Worm (Caenorhabditis elegans) whole organism, dauer: Measurements from ENCODE around the gene Y57A10C.1.
"Not testable (repeated sequence)": the region's sequence is repeated elsewhere in the genome, so short reads cannot be mapped to it uniquely, and the experiment has no call there.

Experiments used
- unc-62 ChIP-seq: sonication (generic microtip); optimal IDR thresholded peaks from 2 replicates; lab custom pipeline; 2017; ENCODE audit warnings: missing biosample characterization, missing genetic modification reagents, missing genetic modification characterization

The Y57A10C.1 gene

ce11 chrII:12412417-12412816 is at the start of gene Y57A10C.1:
Y57A10C.1 (minus strand) TSS chrII:12412517.
- TF ChIP-seq unc-62, result no peak

- TF ChIP-seq unc-62, result no peak
Observed at ce11 chrII:12460602-12461453, 48.5 kb upstream of the Y57A10C.1 start, which contains the start of gene tag-280. tag-280 (plus strand) TSS chrII:12460652.

- no peak for TF ChIP-seq unc-62
Observed at ce11 chrII:12459422-12459821, 47.1 kb upstream of the Y57A10C.1 start, which contains the start of gene tag-281. tag-281 (plus strand) TSS chrII:12459761.

DNA sequence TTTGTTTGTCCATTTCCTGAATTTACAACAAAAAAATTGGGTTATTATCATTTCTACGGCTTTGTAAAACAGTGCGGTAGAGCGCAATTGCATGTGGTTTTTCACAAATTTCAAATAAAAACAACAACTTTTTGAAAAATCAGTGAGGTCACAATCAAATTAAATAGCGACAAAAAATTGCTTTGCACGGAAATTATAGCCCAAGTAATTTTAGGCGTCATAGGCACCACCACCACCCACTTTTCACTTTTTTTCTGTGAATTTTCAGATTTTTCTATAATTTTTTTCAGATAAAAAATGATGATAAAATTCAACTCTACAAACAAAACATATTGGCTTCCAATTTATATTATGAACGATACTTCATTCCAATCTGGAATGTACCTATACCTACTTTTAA is 45.0 kb upstream of the Y57A10C.1 start, which contains the start of gene sre-38:
Gene sre-38, plus strand, starts transcription at position 301 of the 400 bp plus-strand sequence.
- no peak for TF ChIP-seq unc-62

ce11 chrII:12456633-12457032 is 44.3 kb upstream of the Y57A10C.1 start, which contains the start of gene sre-32:
sre-32 (minus strand) TSS chrII:12456733.
- no peak for TF ChIP-seq unc-62

DNA sequence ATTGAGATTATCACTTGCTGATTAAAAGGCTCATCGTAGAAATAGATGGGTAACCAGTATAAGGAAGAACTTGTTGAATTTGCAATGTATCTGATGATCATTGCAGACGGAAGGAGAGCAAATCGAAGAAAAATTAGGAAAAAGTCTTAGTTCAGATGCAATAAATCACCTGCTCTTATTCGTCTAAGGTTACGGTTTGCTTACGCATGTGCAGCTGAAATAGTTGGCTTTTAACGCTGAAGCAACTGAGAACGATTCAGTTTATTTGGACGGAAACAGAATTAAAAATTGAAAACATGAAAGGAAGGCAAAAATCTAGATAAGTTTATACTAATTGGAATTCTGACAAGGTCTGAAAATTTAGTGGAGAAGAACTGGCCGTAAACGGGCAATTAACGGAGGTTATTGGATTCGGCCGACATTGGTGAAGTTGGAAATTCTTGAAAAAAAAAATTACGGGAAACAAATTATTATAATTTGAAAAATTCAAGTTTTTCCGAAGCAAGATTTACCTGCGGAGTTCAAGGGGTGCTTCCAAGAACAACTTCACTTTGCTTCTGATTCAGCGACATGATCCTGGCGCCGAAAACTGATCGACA is 40.5 kb upstream of the Y57A10C.1 start, which contains the start of the genes sre-35 and sre-33:
Gene sre-35, minus strand, starts transcription at position 101 of the 599 bp plus-strand sequence.
Gene sre-33, plus strand, starts transcription at position 549 of the 599 bp plus-strand sequence.
- no peak for TF ChIP-seq unc-62

DNA sequence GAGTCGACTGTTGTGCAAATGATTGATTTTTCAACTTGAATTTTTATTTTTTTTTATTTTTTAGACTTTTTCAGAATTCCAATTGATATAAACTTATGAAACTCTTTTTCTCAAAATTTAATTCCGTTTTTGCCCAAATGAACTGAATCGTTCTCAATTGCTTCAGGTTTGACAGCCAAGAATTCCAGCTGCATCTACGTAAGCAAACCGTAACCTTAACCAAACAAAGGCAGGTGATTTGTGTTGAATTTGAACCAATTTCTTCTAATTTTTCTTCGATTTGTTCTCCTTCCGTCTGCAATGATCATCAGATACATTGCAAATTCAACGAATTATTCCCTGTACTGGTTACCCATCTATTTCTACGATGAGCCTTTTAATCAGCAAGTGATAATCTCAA is 37.5 kb upstream of the Y57A10C.1 start, which contains the start of gene sre-34:
Gene sre-34, plus strand, starts transcription at position 301 of the 400 bp plus-strand sequence.
- no peak for TF ChIP-seq unc-62

- TF ChIP-seq unc-62, result no peak
Observed at ce11 chrII:12448241-12448640, 35.9 kb upstream of the Y57A10C.1 start, which contains the start of gene srh-27. srh-27 (plus strand) TSS chrII:12448541.

DNA sequence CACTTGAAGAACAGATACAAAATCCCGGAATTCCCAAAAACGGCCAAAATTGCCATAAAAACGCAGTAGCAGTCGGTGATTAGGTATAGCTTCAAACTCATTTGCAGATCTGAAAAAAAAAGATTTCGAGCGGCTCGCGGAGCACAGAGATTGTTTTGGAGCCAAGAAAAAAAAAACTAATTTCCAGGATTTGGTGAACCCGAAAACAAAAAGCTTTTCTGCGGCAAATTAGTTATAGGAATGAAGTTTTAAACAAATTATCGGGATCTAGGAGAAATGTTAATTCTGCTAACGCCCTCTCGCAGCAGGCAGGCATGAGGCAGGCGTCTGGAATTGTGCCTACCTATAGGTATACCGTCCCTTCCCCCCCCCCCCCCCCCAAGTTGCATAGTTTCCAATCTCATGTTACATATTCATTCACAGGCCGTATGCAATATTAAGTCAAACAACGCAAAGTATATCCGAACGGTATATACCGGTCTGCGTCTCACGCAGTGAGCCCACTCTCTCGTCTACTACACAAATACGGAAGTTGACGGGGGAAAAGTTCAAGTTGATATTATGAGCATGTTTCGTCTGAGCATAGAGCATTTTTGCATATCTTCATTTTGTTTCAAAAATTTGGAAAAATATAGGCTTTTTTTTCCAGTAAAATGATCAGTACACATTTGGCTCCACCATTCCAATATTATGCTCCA is 32.5 kb upstream of the Y57A10C.1 start, which contains the start of the genes W05H5.1 and pitr-6:
Gene W05H5.1, minus strand, starts transcription at position 101 of the 698 bp plus-strand sequence.
Gene pitr-6, plus strand, starts transcription at position 648 of the 698 bp plus-strand sequence.
- TF ChIP-seq unc-62, result no peak

DNA sequence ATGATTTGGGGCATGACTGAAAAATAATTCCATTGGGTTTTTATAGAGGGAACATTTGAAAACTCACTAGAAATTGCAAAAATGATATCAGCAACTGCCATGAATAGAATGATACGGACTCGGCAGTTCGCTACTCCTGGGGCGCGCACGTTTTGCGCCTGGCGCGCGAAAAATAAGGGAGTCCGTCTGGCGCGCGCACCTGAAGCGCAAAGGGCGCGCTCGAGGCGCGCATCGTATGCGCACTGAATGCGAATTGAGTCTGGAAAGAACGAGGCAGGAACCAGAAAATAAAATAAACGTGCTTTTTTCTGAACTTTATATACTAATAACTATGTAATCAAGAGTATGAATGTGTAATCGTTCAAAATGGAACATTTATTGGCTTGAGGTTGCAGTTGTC is 28.8 kb upstream of the Y57A10C.1 start, which contains the start of gene Y57A10C.10:
Gene Y57A10C.10, minus strand, starts transcription at position 101 of the 400 bp plus-strand sequence.
- not testable (repeated sequence) for TF ChIP-seq unc-62

DNA sequence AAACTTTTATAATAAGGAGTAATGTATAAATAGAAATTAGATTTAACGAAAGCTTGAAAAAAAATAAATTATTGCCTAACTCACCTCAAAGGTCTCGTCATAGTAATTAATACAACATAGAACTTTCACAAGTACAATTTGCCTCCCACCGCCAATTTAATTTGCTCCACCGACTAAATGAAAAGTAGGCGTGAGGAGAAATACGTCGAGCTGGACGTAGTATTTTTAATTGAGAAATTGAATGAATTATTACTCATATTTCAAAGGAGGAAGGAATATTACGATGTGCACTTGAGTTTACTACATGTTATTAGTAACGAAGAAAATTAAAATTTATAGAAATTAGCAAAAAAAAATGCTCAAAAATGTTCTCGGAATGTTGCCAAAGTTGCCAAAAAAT is 26.1 kb upstream of the Y57A10C.1 start, which contains the start of gene Y57A10C.9:
Gene Y57A10C.9, minus strand, starts transcription at position 101 of the 400 bp plus-strand sequence.
- no peak for TF ChIP-seq unc-62

DNA sequence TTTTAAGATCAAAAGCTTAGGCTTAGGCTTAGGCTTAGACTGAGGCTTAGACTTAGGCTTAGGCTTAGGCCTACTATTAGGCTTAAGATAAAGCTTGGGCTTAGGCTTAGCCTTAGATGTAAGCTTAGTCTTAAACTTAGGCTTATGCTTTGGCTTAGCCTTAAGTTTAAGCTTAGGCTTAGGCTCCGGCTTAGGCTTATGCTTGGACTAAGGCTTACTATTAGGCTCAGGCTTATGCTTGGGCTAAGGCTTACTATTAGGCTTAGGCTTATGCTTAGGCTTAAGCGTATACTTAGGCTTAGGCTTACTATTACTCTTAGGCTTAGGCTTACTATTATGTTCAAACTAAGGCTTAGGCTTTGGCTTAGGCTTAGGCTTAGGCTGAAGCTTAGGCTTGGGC is 24.4 kb upstream of the Y57A10C.1 start:
- no peak for TF ChIP-seq unc-62

DNA sequence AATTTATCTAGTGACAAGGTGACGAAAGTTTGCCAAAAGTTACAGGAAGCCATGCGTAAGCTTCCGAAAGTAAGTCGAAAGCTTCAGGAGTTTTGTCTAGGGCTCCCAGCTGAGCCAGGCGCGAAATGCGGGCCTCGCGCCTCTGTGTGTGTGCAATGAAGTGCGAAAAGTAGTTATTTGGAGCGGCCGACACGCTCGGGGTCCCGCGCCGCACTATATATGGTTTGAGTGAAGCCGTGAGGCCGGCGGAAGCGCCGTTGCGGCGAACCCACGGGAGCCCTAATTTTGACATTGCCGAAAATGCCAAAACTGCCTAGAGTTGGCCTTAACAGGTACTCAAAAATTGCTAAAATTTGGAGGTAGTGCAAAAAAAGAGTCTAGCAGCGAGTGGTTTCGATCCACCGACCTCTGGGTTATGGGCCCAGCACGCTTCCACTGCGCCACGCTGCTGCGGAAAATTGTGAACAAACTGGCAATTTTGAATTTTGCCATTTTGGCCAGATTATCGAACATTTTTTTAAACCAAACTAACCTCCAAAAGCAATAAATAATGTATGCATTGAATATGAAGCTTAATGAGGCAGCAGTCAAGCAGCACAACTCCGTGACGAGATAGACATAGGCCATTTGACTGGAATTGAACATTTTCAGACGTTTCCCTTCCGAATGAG is 23.0 kb upstream of the Y57A10C.1 start:
- no peak for TF ChIP-seq unc-62

DNA sequence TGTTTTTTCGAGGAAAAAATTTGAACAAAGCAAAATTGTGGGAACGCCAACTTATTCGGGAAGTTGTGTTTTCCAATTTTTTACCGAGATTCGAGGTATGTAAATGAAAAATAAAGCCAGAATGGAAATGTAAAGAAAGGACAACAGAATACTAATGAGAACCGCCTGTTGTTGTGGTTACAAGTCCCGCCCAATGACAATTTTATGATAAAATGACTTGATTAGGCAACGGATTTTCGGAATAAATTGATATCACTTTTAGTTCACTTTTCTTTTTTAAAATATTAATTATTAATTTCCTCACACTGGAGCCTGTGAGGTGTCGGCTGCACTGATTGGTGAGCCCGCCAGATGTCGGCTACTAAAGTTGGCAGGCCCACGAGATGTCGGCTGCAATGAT is 20.0 kb upstream of the Y57A10C.1 start, which contains the start of gene dct-12:
Gene dct-12, minus strand, starts transcription at position 101 of the 400 bp plus-strand sequence.
- no peak for TF ChIP-seq unc-62

DNA sequence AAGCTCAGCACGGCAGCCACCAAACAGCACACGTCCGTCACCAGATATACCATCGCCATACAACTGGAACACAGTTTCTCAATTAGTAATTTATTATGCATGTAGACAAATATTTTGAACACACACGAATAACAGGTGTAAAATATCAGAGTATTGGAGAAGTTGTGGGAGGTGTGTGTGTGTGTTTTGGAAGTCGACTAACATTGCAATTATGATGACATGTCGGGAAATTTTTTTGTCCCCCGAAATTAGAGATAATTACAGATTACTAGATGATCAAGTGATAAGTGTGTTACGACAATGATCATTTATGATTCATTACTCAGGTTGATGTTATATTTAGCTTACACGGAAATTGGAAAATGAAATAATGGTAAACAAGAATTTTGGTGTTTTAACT is 17.4 kb upstream of the Y57A10C.1 start, which contains the start of gene Y57A10C.8:
Gene Y57A10C.8, minus strand, starts transcription at position 101 of the 400 bp plus-strand sequence.
- no peak for TF ChIP-seq unc-62
